Fruit fly (Drosophila melanogaster) whole organism, embryonic: ENCODE measurements around the gene CG10140.
A peak's percentile ranks its signal among the peaks of the same experiment; 100 is the strongest.

ENCODE experiments used
- Atf6 ChIP-seq: fragments of 200-800 bp; sonication (Bioruptor generic); IDR thresholded peaks from 2 replicates; pipeline ENCODE4 v1.3.6; 2022; ENCODE audit warnings: missing biosample characterization, missing genetic modification characterization
- B-H1 ChIP-seq: fragments of 200-800 bp; sonication (Bioruptor generic); IDR thresholded peaks from 3 replicates; pipeline ENCODE4 v1.3.6; 2022; ENCODE audit warnings: missing biosample characterization, missing genetic modification characterization
- BtbVII ChIP-seq: fragments of 200-800 bp; sonication (Bioruptor generic); optimal IDR thresholded peaks from 3 replicates; lab custom pipeline; 2017; ENCODE audit warnings: missing biosample characterization, mild to moderate bottlenecking, missing genetic modification characterization
- CG10543 ChIP-seq: fragments of 200-800 bp; sonication (Bioruptor generic); optimal IDR thresholded peaks from 3 replicates; lab custom pipeline; 2017; ENCODE audit warnings: missing biosample characterization, mild to moderate bottlenecking, missing genetic modification characterization, moderate library complexity
- CG11085 ChIP-seq: fragments of 200-800 bp; sonication (Bioruptor generic); IDR thresholded peaks from 2 replicates; pipeline ENCODE4 v1.3.6; 2022; ENCODE audit warnings: missing biosample characterization, missing genetic modification characterization
- CG12236 ChIP-seq: fragments of 200-800 bp; sonication (Bioruptor generic); optimal IDR thresholded peaks from 2 replicates; lab custom pipeline; 2016; ENCODE audit warnings: missing biosample characterization, missing genetic modification characterization
- CG12744 ChIP-seq: fragments of 200-800 bp; sonication (Bioruptor generic); optimal IDR thresholded peaks from 2 replicates; lab custom pipeline; 2016; ENCODE audit warnings: missing biosample characterization, missing genetic modification characterization
- CG13424 ChIP-seq: fragments of 200-800 bp; sonication (Bioruptor generic); optimal IDR thresholded peaks from 2 replicates; lab custom pipeline; 2019; ENCODE audit warnings: missing biosample characterization, mild to moderate bottlenecking, missing genetic modification characterization, moderate library complexity
- CG13894 ChIP-seq: fragments of 200-800 bp; sonication (Bioruptor generic); optimal IDR thresholded peaks from 3 replicates; lab custom pipeline; 2018; ENCODE audit warnings: missing biosample characterization, mild to moderate bottlenecking, missing genetic modification characterization, moderate library complexity
- CG15514 ChIP-seq: fragments of 200-800 bp; sonication (Bioruptor generic); optimal IDR thresholded peaks from 3 replicates; lab custom pipeline; 2017; ENCODE audit warnings: missing biosample characterization, missing genetic modification characterization, mild to moderate bottlenecking, moderate library complexity, missing genetic modification reagents
- CG31388 ChIP-seq: fragments of 200-800 bp; sonication (Bioruptor generic); optimal IDR thresholded peaks from 2 replicates; lab custom pipeline; 2016; ENCODE audit warnings: missing biosample characterization, missing genetic modification characterization
- CG3281 ChIP-seq: fragments of 200-800 bp; sonication (Bioruptor generic); optimal IDR thresholded peaks from 3 replicates; lab custom pipeline; 2017; ENCODE audit warnings: missing biosample characterization, mild to moderate bottlenecking, missing genetic modification characterization
- CG6854 ChIP-seq: fragments of 200-800 bp; sonication (Bioruptor generic); optimal IDR thresholded peaks from 3 replicates; lab custom pipeline; 2017; ENCODE audit warnings: missing biosample characterization, mild to moderate bottlenecking, missing genetic modification characterization
- CG7556 ChIP-seq: fragments of 200-800 bp; sonication (Bioruptor generic); optimal IDR thresholded peaks from 2 replicates; lab custom pipeline; 2017; ENCODE audit warnings: missing biosample characterization, mild to moderate bottlenecking, missing genetic modification characterization
- CG8281 ChIP-seq: fragments of 200-800 bp; sonication (Bioruptor generic); optimal IDR thresholded peaks from 2 replicates; lab custom pipeline; 2018; ENCODE audit warnings: missing biosample characterization, mild to moderate bottlenecking, missing genetic modification characterization, moderate library complexity
- CG8290 ChIP-seq, 3 experiments: fragments of 200-800 bp; sonication (Bioruptor generic); optimal IDR thresholded peaks; 2 replicates each; lab custom pipeline; 2016 to 2019; ENCODE audit warnings: missing biosample characterization in 3 of 3, missing genetic modification characterization in 3 of 3, mild to moderate bottlenecking in 2 of 3, moderate library complexity in 1 of 3
- Deaf1 ChIP-seq: fragments of 200-800 bp; optimal IDR thresholded peaks from 3 replicates; lab custom pipeline; 2019; ENCODE audit warnings: missing biosample characterization, mild to moderate bottlenecking, missing genetic modification characterization, moderate library complexity
- Dip2 ChIP-seq: fragments of 200-800 bp; sonication (Bioruptor generic); IDR thresholded peaks from 2 replicates; pipeline ENCODE4 v1.3.6; 2022; ENCODE audit warnings: missing biosample characterization, missing genetic modification characterization
- Fer1 ChIP-seq: fragments of 200-800 bp; sonication (Bioruptor generic); optimal IDR thresholded peaks from 2 replicates; lab custom pipeline; 2017; ENCODE audit warnings: missing biosample characterization, mild to moderate bottlenecking, missing genetic modification characterization
- MTF-1 ChIP-seq: fragments of 200-800 bp; sonication (Bioruptor generic); optimal IDR thresholded peaks from 2 replicates; lab custom pipeline; 2018; ENCODE audit warnings: missing biosample characterization, mild to moderate bottlenecking, missing genetic modification characterization, borderline replicate concordance
- Spps ChIP-seq: fragments of 200-800 bp; sonication (Bioruptor generic); optimal IDR thresholded peaks from 2 replicates; lab custom pipeline; 2018; ENCODE audit warnings: missing biosample characterization, mild to moderate bottlenecking, missing genetic modification characterization
- Stat92E ChIP-seq, 3 experiments: fragments of >200 bp in 2 of 3; fragments of 200-800 bp in 1 of 3; sonication (Bioruptor generic) in 1 of 3; optimal IDR thresholded peaks; 2 replicates each; lab custom pipeline; 2017 to 2019; ENCODE audit warnings: missing biosample characterization in 3 of 3, missing genetic modification characterization in 3 of 3, mild to moderate bottlenecking in 1 of 3, moderate library complexity in 1 of 3
- Xrp1 ChIP-seq: fragments of 200-800 bp; sonication (Bioruptor generic); IDR thresholded peaks from 2 replicates; pipeline ENCODE4 v1.3.6; 2022; ENCODE audit warnings: missing biosample characterization, missing genetic modification characterization
- amos ChIP-seq: fragments of 200-800 bp; sonication (Bioruptor generic); IDR thresholded peaks from 2 replicates; pipeline ENCODE4 v1.3.6; 2022; ENCODE audit warnings: missing biosample characterization, missing genetic modification characterization; ENCODE audit not compliant: partially characterized antibody
- chinmo ChIP-seq: fragments of 200-800 bp; sonication (Bioruptor generic); IDR thresholded peaks from 4 replicates; pipeline ENCODE4 v1.3.6; 2022; ENCODE audit warnings: missing biosample characterization, missing genetic modification characterization; ENCODE audit not compliant: partially characterized antibody
- dysf ChIP-seq: fragments of 200-800 bp; sonication (Bioruptor generic); IDR thresholded peaks from 3 replicates; pipeline ENCODE4 v1.3.6; 2022; ENCODE audit warnings: missing biosample characterization, missing genetic modification characterization
- fu2 ChIP-seq: fragments of 200-800 bp; sonication (Bioruptor generic); optimal IDR thresholded peaks from 2 replicates; lab custom pipeline; 2016; ENCODE audit warnings: missing biosample characterization, missing genetic modification characterization
- gcm2 ChIP-seq: fragments of 200-800 bp; sonication (Bioruptor generic); optimal IDR thresholded peaks from 2 replicates; lab custom pipeline; 2016; ENCODE audit warnings: missing biosample characterization, missing genetic modification characterization
- gfzf ChIP-seq: fragments of 200-800 bp; sonication (Bioruptor generic); optimal IDR thresholded peaks from 2 replicates; lab custom pipeline; 2016; ENCODE audit warnings: missing biosample characterization, mild to moderate bottlenecking, missing genetic modification characterization, moderate library complexity
- gsb-n ChIP-seq: fragments of 200-800 bp; sonication (Bioruptor generic); optimal IDR thresholded peaks from 3 replicates; lab custom pipeline; 2018; ENCODE audit warnings: missing biosample characterization, mild to moderate bottlenecking, missing genetic modification characterization
- h ChIP-seq: fragments of >200 bp; optimal IDR thresholded peaks from 2 replicates; lab custom pipeline; 2017
- hkb ChIP-seq, 2 experiments: fragments of 200-800 bp in 1 of 2; fragments of >200 bp in 1 of 2; sonication (Bioruptor generic) in 1 of 2; IDR thresholded peaks in 1 of 2; optimal IDR thresholded peaks in 1 of 2; 2 replicates each; pipeline versions ENCODE4 v1.3.6 to Lab custom; 2017 to 2022; ENCODE audit warnings: missing biosample characterization in 1 of 2, missing genetic modification characterization in 1 of 2
- inv ChIP-seq: fragments of 200-800 bp; sonication (Bioruptor generic); IDR thresholded peaks from 2 replicates; pipeline ENCODE4 v1.3.6; 2022; ENCODE audit warnings: missing biosample characterization, missing genetic modification characterization; ENCODE audit not compliant: partially characterized antibody
- jigr1 ChIP-seq: fragments of 200-800 bp; sonication (Bioruptor generic); IDR thresholded peaks from 3 replicates; pipeline ENCODE4 v1.3.6; 2022; ENCODE audit warnings: missing biosample characterization, missing genetic modification characterization
- ken ChIP-seq: fragments of 200-800 bp; sonication (Bioruptor generic); IDR thresholded peaks from 3 replicates; pipeline ENCODE4 v1.3.6; 2022; ENCODE audit warnings: missing biosample characterization, missing genetic modification characterization
- nerfin-2 ChIP-seq: fragments of 200-800 bp; sonication (Bioruptor generic); IDR thresholded peaks from 2 replicates; pipeline ENCODE4 v1.3.6; 2022; ENCODE audit warnings: missing biosample characterization, missing genetic modification characterization; ENCODE audit not compliant: partially characterized antibody
- rib ChIP-seq: fragments of 200-800 bp; sonication (Bioruptor generic); IDR thresholded peaks from 2 replicates; pipeline ENCODE4 v1.3.6; 2022; ENCODE audit warnings: missing biosample characterization, missing genetic modification characterization
- sd ChIP-seq: fragments of 200-800 bp; sonication (Bioruptor generic); optimal IDR thresholded peaks from 3 replicates; lab custom pipeline; 2018; ENCODE audit warnings: missing biosample characterization, mild to moderate bottlenecking, missing genetic modification characterization, moderate library complexity
- sens-2 ChIP-seq: fragments of 200-800 bp; sonication (Bioruptor generic); IDR thresholded peaks from 2 replicates; pipeline ENCODE4 v1.3.6; 2022; ENCODE audit warnings: missing biosample characterization, missing genetic modification characterization
- sug ChIP-seq: fragments of 200-800 bp; optimal IDR thresholded peaks from 2 replicates; lab custom pipeline; 2019; ENCODE audit warnings: missing biosample characterization, mild to moderate bottlenecking, missing genetic modification characterization, moderate library complexity
- tll ChIP-seq, 2 experiments: fragments of 200-800 bp in 1 of 2; fragments of >200 bp in 1 of 2; sonication (Bioruptor generic) in 1 of 2; optimal IDR thresholded peaks; 2 replicates each; lab custom pipeline; 2017 to 2019; ENCODE audit warnings: missing biosample characterization in 2 of 2, missing genetic modification characterization in 2 of 2, mild to moderate bottlenecking in 1 of 2, moderate library complexity in 1 of 2
- tna ChIP-seq: fragments of 200-800 bp; sonication (Bioruptor generic); IDR thresholded peaks from 2 replicates; pipeline ENCODE4 v1.3.6; 2022; ENCODE audit warnings: missing biosample characterization, missing genetic modification characterization; ENCODE audit not compliant: partially characterized antibody
- unpg ChIP-seq: fragments of 200-800 bp; sonication (Bioruptor generic); optimal IDR thresholded peaks from 3 replicates; lab custom pipeline; 2018; ENCODE audit warnings: missing biosample characterization, mild to moderate bottlenecking, missing genetic modification characterization, moderate library complexity
- vfl ChIP-seq: fragments of 200-800 bp; sonication (Bioruptor generic); optimal IDR thresholded peaks from 2 replicates; lab custom pipeline; 2016; ENCODE audit warnings: missing biosample characterization, missing genetic modification characterization
- vvl ChIP-seq: fragments of 200-800 bp; sonication (Bioruptor generic); IDR thresholded peaks from 2 replicates; pipeline ENCODE4 v1.3.6; 2022; ENCODE audit warnings: missing biosample characterization, missing genetic modification characterization
- wek ChIP-seq: fragments of 200-800 bp; sonication (Bioruptor generic); optimal IDR thresholded peaks from 3 replicates; lab custom pipeline; 2018; ENCODE audit warnings: missing biosample characterization, mild to moderate bottlenecking, missing genetic modification characterization, moderate library complexity
- zen2 ChIP-seq: fragments of 200-800 bp; sonication (Bioruptor generic); IDR thresholded peaks from 3 replicates; pipeline ENCODE4 v1.3.6; 2022; ENCODE audit warnings: missing biosample characterization, missing genetic modification characterization; ENCODE audit not compliant: partially characterized antibody

CG10140 gene

DNA sequence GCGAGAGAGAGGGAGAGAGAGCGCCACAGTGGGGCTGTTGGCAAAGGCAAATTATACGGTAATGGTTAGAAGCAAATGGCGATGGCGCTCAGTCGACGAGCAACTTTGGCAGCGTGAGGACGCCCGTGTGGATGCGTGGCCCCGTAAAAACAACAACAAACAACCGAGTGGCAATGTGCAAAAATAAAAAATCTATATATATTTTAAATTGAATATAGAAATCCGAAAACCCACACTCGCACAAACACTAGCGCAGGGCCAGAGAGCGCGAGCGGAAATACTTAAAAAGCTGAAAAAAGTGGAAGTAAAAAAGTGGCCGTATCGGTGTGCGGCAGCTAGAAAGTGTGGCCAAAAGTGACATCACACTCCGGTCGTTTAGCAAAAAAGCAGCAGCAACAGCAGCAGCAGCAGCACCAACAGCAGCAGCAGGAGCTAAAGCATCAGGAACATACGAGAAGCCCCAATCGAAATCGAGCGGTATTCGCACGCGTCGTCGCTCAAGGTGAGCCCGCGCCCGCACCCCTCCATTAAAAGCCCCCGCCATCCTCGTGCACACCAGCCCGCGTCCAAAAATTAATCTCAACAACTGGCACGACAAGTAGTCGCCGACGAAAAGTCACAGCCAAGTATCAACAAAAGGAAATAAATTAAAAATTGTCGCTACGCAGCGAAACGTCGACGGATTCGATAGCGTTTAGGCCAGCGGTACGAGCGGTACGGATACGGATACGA is 37.3 kb upstream of the CG10140 start, which contains the start of gene stv (continued):
- TF ChIP-seq CG13424 (tag; lab: Kevin White, UChicago) (no peak), CG12744 (GFP tag; lab: Kevin White, UChicago) (no peak), dysf (peak; percentile 6; the same call in 1 of the 3 replicates), Dip2 (GFP tag; lab: Robert Waterston, UW) (no peak), Xrp1 (GFP tag; lab: Robert Waterston, UW) (no peak), ken (GFP tag; lab: Robert Waterston, UW) (0 out of 3 replicates have a peak, but pooled peaks have one; percentile 7), CG10543 (GFP tag; lab: Kevin White, UChicago) (peak; percentile 57), CG7556 (no peak), Atf6 (GFP tag; lab: Robert Waterston, UW) (peak; percentile 7; the same call in 1 of the 2 replicates), CG31388 (GFP tag; lab: Kevin White, UChicago) (no peak), gsb-n (tag; lab: Kevin White, UChicago) (no peak), CG11085 (GFP tag; lab: Robert Waterston, UW) (no peak), CG12236 (GFP tag; lab: Kevin White, UChicago) (no peak), CG3281 (GFP tag; lab: Kevin White, UChicago) (peak; percentile 25), hkb (optimal IDR thresholded peaks at IDR 0.05; lab: Kevin White, UChicago) (no peak), hkb (GFP tag; IDR thresholded peaks at IDR 0.05; lab: Robert Waterston, UW) (peak; percentile 42), CG13894 (tag; lab: Kevin White, UChicago) (peak; percentile 26), Fer1 (GFP tag; lab: Kevin White, UChicago) (no peak), Deaf1 (tag; lab: Kevin White, UChicago) (no peak), vfl (no peak), CG6854 (GFP tag; lab: Kevin White, UChicago) (no peak), tna (peak; percentile 21; the same call in 1 of the 2 replicates), gcm2 (GFP tag; lab: Kevin White, UChicago) (no peak), jigr1 (no peak), rib (peak; percentile 27; the same call in 1 of the 2 replicates), sug (no peak), nerfin-2 (no peak), zen2 (GFP tag; lab: Robert Waterston, UW) (no peak), Spps (tag; lab: Kevin White, UChicago) (no peak), B-H1 (peak; percentile 23; the same call in 1 of the 3 replicates), sd (no peak), fu2 (GFP tag; lab: Kevin White, UChicago) (no peak), unpg (no peak), wek (GFP tag; lab: Kevin White, UChicago) (no peak), sens-2 (GFP tag; lab: Robert Waterston, UW) (no peak), MTF-1 (GFP tag; lab: Kevin White, UChicago) (no peak), vvl (no peak), CG8290 (GFP tag; optimal IDR thresholded peaks at IDR 0.05; lab: Kevin White, UChicago) (no peak), CG8290 (tag; optimal IDR thresholded peaks at IDR 0.05; lab: Kevin White, UChicago) (peak in 1 of 2 experiments; percentile 13), tll (GFP tag; optimal IDR thresholded peaks at IDR 0.05; lab: Kevin White, UChicago) (no peak), h (no peak), amos (peak; percentile 40; the same call in 1 of the 2 replicates), CG15514 (GFP tag; lab: Kevin White, UChicago) (peak; percentile 2), chinmo (GFP tag; lab: Robert Waterston, UW) (peak; percentile 87; the same call in 2 of the 4 replicates), CG8281 (tag; lab: Kevin White, UChicago) (no peak), inv (peak; percentile 6; the same call in 1 of the 2 replicates), BtbVII (GFP tag; lab: Kevin White, UChicago) (peak; percentile 28), gfzf (GFP tag; lab: Kevin White, UChicago) (no peak), Stat92E (GFP tag; optimal IDR thresholded peaks at IDR 0.05; lab: Kevin White, UChicago) (no peak)
